Worm (Caenorhabditis elegans) whole organism, mixed stage, embryonic: ENCODE data around the gene fmo-4.

Experiments
- elt-1 ChIP-seq: sonication (generic microtip); optimal IDR thresholded peaks from 2 replicates; lab custom pipeline; 2017; ENCODE audit warnings: missing genetic modification characterization, mild to moderate bottlenecking, missing compliant biosample characterization, antibody characterized with exemption, moderate library complexity, borderline replicate concordance; ENCODE audit not compliant: insufficient read depth
- flh-1 ChIP-seq: fragments of 200-800 bp; sonication (Bioruptor generic); optimal IDR thresholded peaks from 2 replicates; lab custom pipeline; 2018; ENCODE audit warnings: mild to moderate bottlenecking, missing genetic modification characterization, moderate library complexity, missing compliant biosample characterization
- lin-32 ChIP-seq: fragments of 200-800 bp; sonication (Bioruptor generic); optimal IDR thresholded peaks from 2 replicates; lab custom pipeline; 2018; ENCODE audit warnings: mild to moderate bottlenecking, missing genetic modification characterization, missing compliant biosample characterization
- mls-2 ChIP-seq: sonication (generic microtip); optimal IDR thresholded peaks from 2 replicates; lab custom pipeline; 2016; ENCODE audit warnings: mild to moderate bottlenecking, missing genetic modification characterization, moderate library complexity, missing compliant biosample characterization
- nhr-12 ChIP-seq: fragments of 150-350 bp; optimal IDR thresholded peaks from 2 replicates; lab custom pipeline; 2014; ENCODE audit warnings: missing biosample characterization, missing genetic modification characterization
- nhr-2 ChIP-seq: fragments of 150-350 bp; optimal IDR thresholded peaks from 2 replicates; lab custom pipeline; 2014; ENCODE audit warnings: missing biosample characterization, missing genetic modification characterization
- nhr-28 ChIP-seq: fragments of 150-350 bp; optimal IDR thresholded peaks from 2 replicates; lab custom pipeline; 2014; ENCODE audit warnings: missing biosample characterization, missing genetic modification characterization
- nhr-76 ChIP-seq: sonication (generic microtip); optimal IDR thresholded peaks from 2 replicates; lab custom pipeline; 2017; ENCODE audit warnings: missing biosample characterization, missing genetic modification characterization
- snpc-4 ChIP-seq: fragments of 150-350 bp; optimal IDR thresholded peaks from 2 replicates; lab custom pipeline; 2014; ENCODE audit warnings: missing biosample characterization, missing genetic modification characterization
- unc-120 ChIP-seq: sonication (generic microtip); optimal IDR thresholded peaks from 2 replicates; lab custom pipeline; 2017; ENCODE audit warnings: missing genetic modification characterization, missing compliant biosample characterization; ENCODE audit not compliant: poor library complexity, severe bottlenecking
- unc-62 ChIP-seq: fragments of 150-350 bp; optimal IDR thresholded peaks from 2 replicates; lab custom pipeline; 2014; ENCODE audit warnings: missing biosample characterization, missing genetic modification reagents, missing genetic modification characterization
- ztf-11 ChIP-seq: fragments of 150-350 bp; optimal IDR thresholded peaks from 2 replicates; lab custom pipeline; 2014; ENCODE audit warnings: missing biosample characterization, missing genetic modification characterization

ce11 chrV:13649730-13650349 lies 43.3 kb upstream of the fmo-4 start, which contains the start of gene H37A05.4:
- TF ChIP-seq unc-120, result no peak
- no peak for TF ChIP-seq nhr-28
- TF ChIP-seq mls-2 (tag; lab: Kevin White, UChicago), result no peak
- TF ChIP-seq unc-62, result no peak
- TF ChIP-seq elt-1 (tag; lab: Kevin White, UChicago), result no peak
- TF ChIP-seq flh-1 (GFP tag; lab: Kevin White, UChicago), result no peak
- no peak for TF ChIP-seq ztf-11 (tag; lab: Kevin White, UChicago)
- no peak for TF ChIP-seq nhr-76 (tag; lab: Kevin White, UChicago)
- TF ChIP-seq nhr-2 (tag; lab: Kevin White, UChicago), result no peak
- no peak for TF ChIP-seq lin-32
- no peak for TF ChIP-seq nhr-12 (tag; lab: Kevin White, UChicago)
- no peak for TF ChIP-seq snpc-4 (tag; lab: Kevin White, UChicago)
